Fruit fly (Drosophila melanogaster): ENCODE data around the gene Tpc1.
A peak's percentile ranks its signal among the peaks of the same experiment; 100 is the strongest.

Gene Tpc1

dm6 chr3R:10878628-10879027, 3.4 kb downstream of the Tpc1 start:
- TF ChIP-seq Mnt (GFP tag; optimal IDR thresholded peaks at IDR 0.05) (no peak), Clk (GFP tag; optimal IDR thresholded peaks at IDR 0.05) (no peak), Hr96 (GFP tag; optimal IDR thresholded peaks at IDR 0.05) (no peak), ovo (GFP tag; optimal IDR thresholded peaks at IDR 0.05) (no peak), bab1 (GFP tag; optimal IDR thresholded peaks at IDR 0.05) (no peak), CG1620 (GFP tag; optimal IDR thresholded peaks at IDR 0.05) (no peak)

dm6 chr3R:10877808-10878207, 4.2 kb downstream of the Tpc1 start:
- TF ChIP-seq CG1620 (GFP tag; optimal IDR thresholded peaks at IDR 0.05) (no peak), Mnt (GFP tag; optimal IDR thresholded peaks at IDR 0.05) (no peak), bab1 (GFP tag; optimal IDR thresholded peaks at IDR 0.05) (no peak), CG33017 (tag; optimal IDR thresholded peaks at IDR 0.05) (no peak)

DNA sequence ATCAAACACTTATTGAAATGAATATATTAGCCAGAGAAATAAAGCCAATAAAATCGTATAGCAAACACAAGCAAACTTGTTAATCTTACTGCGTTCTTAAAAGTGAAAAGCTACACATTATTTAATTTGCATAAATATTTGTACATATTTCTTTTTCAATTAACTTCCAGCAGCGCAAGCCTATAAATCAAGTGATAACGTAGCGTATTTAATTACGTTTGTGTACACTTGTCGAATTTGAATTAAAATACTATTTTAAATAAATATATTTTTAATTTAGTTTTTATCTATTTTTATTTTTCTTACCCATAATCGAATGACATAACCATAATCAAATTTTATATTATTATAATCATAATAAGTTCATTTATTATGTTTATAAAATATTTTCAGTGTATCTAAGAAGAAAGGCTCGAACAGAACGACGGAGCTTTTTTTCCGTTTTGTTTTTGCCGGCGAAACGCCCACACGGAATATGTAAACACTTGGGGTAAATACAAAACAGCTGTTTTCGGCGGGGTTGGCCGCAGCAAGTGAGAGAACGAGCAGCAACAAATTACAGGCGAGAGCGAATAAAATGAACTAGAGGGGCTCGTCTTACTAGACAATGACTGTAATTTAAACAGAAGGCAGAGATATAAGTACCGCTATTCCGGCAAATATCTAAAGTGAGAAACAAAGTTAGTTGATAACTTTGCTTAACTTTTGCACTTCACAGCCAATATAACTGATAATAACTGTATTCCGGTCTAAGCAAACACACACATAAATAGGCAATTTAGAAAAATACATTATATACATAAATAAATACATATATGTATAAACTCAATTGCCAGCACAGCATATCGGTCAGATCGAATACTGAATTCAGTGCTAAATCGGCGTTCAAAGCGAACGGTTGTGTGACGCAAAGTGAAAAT, 6.2 kb downstream of the Tpc1 start, which contains the start of gene Sodh2:
Gene Sodh2, plus strand, starts transcription at position 870 of the 920 bp plus-strand sequence.
- TF ChIP-seq CG33017 (tag; optimal IDR thresholded peaks at IDR 0.05) (peak; percentile 96), ovo (GFP tag; optimal IDR thresholded peaks at IDR 0.05) (peak; percentile 82), toe (GFP tag; optimal IDR thresholded peaks at IDR 0.05) (peak; percentile 62), CG7101 (tag; optimal IDR thresholded peaks at IDR 0.05) (peak; percentile 92), cnc (optimal IDR thresholded peaks at IDR 0.05) (no peak), CG5204 (GFP tag; optimal IDR thresholded peaks at IDR 0.05) (no peak), cic (GFP tag; optimal IDR thresholded peaks at IDR 0.05) (peak; percentile 93), Crg-1 (GFP tag; optimal IDR thresholded peaks at IDR 0.05) (peak; percentile 69), CG11617 (GFP tag; optimal IDR thresholded peaks at IDR 0.05) (peak; percentile 78), Hr96 (GFP tag; optimal IDR thresholded peaks at IDR 0.05) (peak; percentile 33), bab1 (GFP tag; optimal IDR thresholded peaks at IDR 0.05) (peak; percentile 55), CG14711 (tag; optimal IDR thresholded peaks at IDR 0.05) (peak; percentile 91), Mnt (GFP tag; optimal IDR thresholded peaks at IDR 0.05) (peak; percentile 61), CG7045 (GFP tag; optimal IDR thresholded peaks at IDR 0.05) (peak; percentile 86), CG12768 (GFP tag; optimal IDR thresholded peaks at IDR 0.05) (peak; percentile 89), CG1620 (GFP tag; optimal IDR thresholded peaks at IDR 0.05) (no peak), kay (GFP tag; ENCODE audit: borderline replicate concordance) (peak; percentile 95), Clk (GFP tag; optimal IDR thresholded peaks at IDR 0.05) (peak; percentile 25), tj (GFP tag; optimal IDR thresholded peaks at IDR 0.05) (peak; percentile 37), pad (GFP tag; optimal IDR thresholded peaks at IDR 0.05) (peak; percentile 90)

- TF ChIP-seq tj (GFP tag; optimal IDR thresholded peaks at IDR 0.05) (no peak), Clk (GFP tag; optimal IDR thresholded peaks at IDR 0.05) (no peak)
These were observed 9.2 kb downstream of the Tpc1 start, which contains the start of gene CG4596 for dm6 chr3R:10872820-10873219. Gene CG4596 (plus strand): TSS chr3R:10873038.

dm6 chr3R:10872148-10872783, 9.7 kb downstream of the Tpc1 start, which contains the start of gene Fdh:
Gene Fdh (minus strand): TSS chr3R:10872381.
- TF ChIP-seq pad (GFP tag; optimal IDR thresholded peaks at IDR 0.05) (peak; percentile 41), Crg-1 (GFP tag; optimal IDR thresholded peaks at IDR 0.05) (peak; percentile 6), Hr96 (GFP tag; optimal IDR thresholded peaks at IDR 0.05) (no peak), CG1620 (GFP tag; optimal IDR thresholded peaks at IDR 0.05) (peak; percentile 3), cnc (optimal IDR thresholded peaks at IDR 0.05) (peak in 1 of 2 experiments; percentile 52), CG11617 (GFP tag; optimal IDR thresholded peaks at IDR 0.05) (peak; percentile 74), ovo (GFP tag; optimal IDR thresholded peaks at IDR 0.05) (peak; percentile 4), CG33017 (tag; optimal IDR thresholded peaks at IDR 0.05) (peak; percentile 72), CG12768 (GFP tag; optimal IDR thresholded peaks at IDR 0.05) (peak; percentile 62), CG7045 (GFP tag; optimal IDR thresholded peaks at IDR 0.05) (peak; percentile 23), CG14711 (tag; optimal IDR thresholded peaks at IDR 0.05) (peak; percentile 77), bab1 (GFP tag; optimal IDR thresholded peaks at IDR 0.05) (peak; percentile 58), cic (GFP tag; optimal IDR thresholded peaks at IDR 0.05) (peak; percentile 8), Mnt (GFP tag; optimal IDR thresholded peaks at IDR 0.05) (peak; percentile 41), tj (GFP tag; optimal IDR thresholded peaks at IDR 0.05) (peak; percentile 28), CG7101 (tag; optimal IDR thresholded peaks at IDR 0.05) (peak; percentile 69), Clk (GFP tag; optimal IDR thresholded peaks at IDR 0.05) (no peak), CG5204 (GFP tag; optimal IDR thresholded peaks at IDR 0.05) (no peak), kay (GFP tag; ENCODE audit: borderline replicate concordance) (peak; percentile 82), toe (GFP tag; optimal IDR thresholded peaks at IDR 0.05) (no peak)

DNA sequence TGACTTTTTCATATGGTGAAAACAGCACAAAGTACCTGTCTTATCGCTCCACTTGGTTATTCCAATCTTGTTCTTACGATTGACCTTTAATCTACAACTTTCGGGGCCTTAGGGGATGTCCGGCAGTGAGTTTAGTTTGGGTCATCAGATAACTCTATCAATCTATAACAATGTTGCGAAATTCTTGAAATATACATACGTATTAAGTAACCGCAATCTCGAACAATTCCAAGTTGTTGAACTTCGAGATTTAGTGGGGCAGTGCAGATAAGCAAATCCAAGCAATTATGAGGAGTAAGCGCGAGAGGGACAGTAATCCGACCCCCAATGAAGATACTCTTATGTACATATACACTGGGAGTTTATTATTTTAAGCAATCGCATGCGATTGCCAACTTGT, 11.4 kb downstream of the Tpc1 start:
- peak; percentile 32 for TF ChIP-seq cic (GFP tag; optimal IDR thresholded peaks at IDR 0.05)
- no peak for TF ChIP-seq CG12768 (GFP tag; optimal IDR thresholded peaks at IDR 0.05)
- TF ChIP-seq CG7045 (GFP tag; optimal IDR thresholded peaks at IDR 0.05): no peak
- no peak for TF ChIP-seq toe (GFP tag; optimal IDR thresholded peaks at IDR 0.05)
- no peak for TF ChIP-seq Clk (GFP tag; optimal IDR thresholded peaks at IDR 0.05)
- no peak for TF ChIP-seq kay (GFP tag; ENCODE audit: borderline replicate concordance)
- TF ChIP-seq CG11617 (GFP tag; optimal IDR thresholded peaks at IDR 0.05): no peak
- no peak for TF ChIP-seq ovo (GFP tag; optimal IDR thresholded peaks at IDR 0.05)
- TF ChIP-seq bab1 (GFP tag; optimal IDR thresholded peaks at IDR 0.05): no peak
- no peak for TF ChIP-seq CG14711 (tag; optimal IDR thresholded peaks at IDR 0.05)
- no peak for TF ChIP-seq Crg-1 (GFP tag; optimal IDR thresholded peaks at IDR 0.05)
- no peak for TF ChIP-seq CG1620 (GFP tag; optimal IDR thresholded peaks at IDR 0.05)
- no peak for TF ChIP-seq CG5204 (GFP tag; optimal IDR thresholded peaks at IDR 0.05)
- no peak for TF ChIP-seq CG7101 (tag; optimal IDR thresholded peaks at IDR 0.05)
- TF ChIP-seq CG33017 (tag; optimal IDR thresholded peaks at IDR 0.05): no peak
- no peak for TF ChIP-seq pad (GFP tag; optimal IDR thresholded peaks at IDR 0.05)
- TF ChIP-seq Mnt (GFP tag; optimal IDR thresholded peaks at IDR 0.05): no peak
- TF ChIP-seq tj (GFP tag; optimal IDR thresholded peaks at IDR 0.05): peak; percentile 8

Measured in whole organism, adult.